Worm (Caenorhabditis elegans): Measurements from ENCODE around the gene jmjd-5.
A peak's percentile ranks its signal among the peaks of the same experiment; 100 is the strongest.

- TF ChIP-seq vab-7 (GFP tag; IDR thresholded peaks at IDR 0.05) = no peak
- TF ChIP-seq ama-1 (optimal IDR thresholded peaks at IDR 0.05) = no peak
- no peak for TF ChIP-seq nhr-10 (tag; optimal IDR thresholded peaks at IDR 0.05)
- no peak for TF ChIP-seq nhr-77 (tag; optimal IDR thresholded peaks at IDR 0.05)
- no peak for TF ChIP-seq egl-43 (GFP tag; IDR thresholded peaks at IDR 0.05)
- TF ChIP-seq mdl-1 (tag; optimal IDR thresholded peaks at IDR 0.05) = peak in 1 of 2 experiments; percentile 20
- no peak for TF ChIP-seq ceh-28 (tag; optimal IDR thresholded peaks at IDR 0.05)
- no peak for TF ChIP-seq ceh-82 (tag; optimal IDR thresholded peaks at IDR 0.05)
- TF ChIP-seq snpc-4 (tag; optimal IDR thresholded peaks at IDR 0.05) = no peak
- TF ChIP-seq lin-15B (tag; optimal IDR thresholded peaks at IDR 0.05) = no peak
- TF ChIP-seq dve-1 (tag; optimal IDR thresholded peaks at IDR 0.05; ENCODE audit: insufficient read depth) = no peak
- no peak for TF ChIP-seq egl-27 (tag; optimal IDR thresholded peaks at IDR 0.05)
- no peak for TF ChIP-seq aly-2 (tag; optimal IDR thresholded peaks at IDR 0.05)
These were observed 43.6 kb upstream of the jmjd-5 start for ce11 chrV:11083691-11084090.
